Worm (Caenorhabditis elegans) whole organism, midembryonic: Measurements from ENCODE around the gene gta-1.

Source experiments
- T22C8.4 ChIP-seq: fragments of 200-800 bp; sonication (Bioruptor generic); IDR thresholded peaks from 2 replicates; pipeline ENCODE4 v1.3.6; 2022; ENCODE audit warnings: missing genetic modification characterization, missing compliant biosample characterization
- cog-1 ChIP-seq: sonication (generic microtip); optimal IDR thresholded peaks from 2 replicates; lab custom pipeline; 2016; ENCODE audit warnings: missing genetic modification characterization, missing compliant biosample characterization
- flt-1 ChIP-seq: fragments of 200-800 bp; sonication (Bioruptor generic); IDR thresholded peaks from 2 replicates; pipeline ENCODE4 v1.3.6; 2022; ENCODE audit warnings: missing genetic modification characterization, missing compliant biosample characterization
- klf-2 ChIP-seq: fragments of 200-800 bp; sonication (Bioruptor generic); conservative IDR thresholded peaks from 2 replicates; pipeline ENCODE4 v1.3.6; 2022; ENCODE audit warnings: missing genetic modification reagents, missing genetic modification characterization, missing compliant biosample characterization
- med-1 ChIP-seq: sonication (generic microtip); optimal IDR thresholded peaks from 2 replicates; lab custom pipeline; 2017; ENCODE audit warnings: missing genetic modification characterization, mild to moderate bottlenecking, missing compliant biosample characterization, antibody characterized with exemption, missing genetic modification reagents; ENCODE audit not compliant: insufficient read depth
- ref-1 ChIP-seq: fragments of 200-800 bp; sonication (Bioruptor generic); conservative IDR thresholded peaks from 2 replicates; pipeline ENCODE4 v1.3.6; 2022; ENCODE audit warnings: missing genetic modification reagents, missing genetic modification characterization, missing compliant biosample characterization
- tab-1 ChIP-seq: fragments of 200-800 bp; sonication (Bioruptor generic); IDR thresholded peaks from 2 replicates; pipeline ENCODE4 v1.3.6; 2022; ENCODE audit warnings: missing genetic modification characterization, missing compliant biosample characterization
- ztf-23 ChIP-seq: fragments of 200-800 bp; sonication (Bioruptor generic); IDR thresholded peaks from 2 replicates; pipeline ENCODE4 v1.3.6; 2022; ENCODE audit warnings: missing genetic modification reagents, missing genetic modification characterization, missing compliant biosample characterization
- ztf-29 ChIP-seq: fragments of 200-800 bp; sonication (Bioruptor generic); IDR thresholded peaks from 2 replicates; pipeline ENCODE4 v1.3.6; 2022; ENCODE audit warnings: missing genetic modification reagents, missing genetic modification characterization, missing compliant biosample characterization

Gene gta-1

ce11 chrIV:10180133-10180749, at the start of gene gta-1:
TSS of gene gta-1 (plus strand) at chrIV:10180660.
- TF ChIP-seq ref-1 (GFP tag; lab: Robert Waterston, UW) (no peak), ztf-29 (GFP tag; lab: Robert Waterston, UW) (no peak), T22C8.4 (GFP tag; lab: Robert Waterston, UW) (no peak), klf-2 (GFP tag; lab: Robert Waterston, UW) (no peak), tab-1 (GFP tag; lab: Robert Waterston, UW) (no peak), cog-1 (tag; lab: Kevin White, UChicago) (no peak), ztf-23 (GFP tag; lab: Robert Waterston, UW) (no peak), med-1 (GFP tag; lab: Kevin White, UChicago) (no peak), flt-1 (GFP tag; lab: Robert Waterston, UW) (no peak)

- no peak for TF ChIP-seq med-1 (GFP tag; lab: Kevin White, UChicago)
- no peak for TF ChIP-seq tab-1 (GFP tag; lab: Robert Waterston, UW)
- no peak for TF ChIP-seq ztf-23 (GFP tag; lab: Robert Waterston, UW)
- no peak for TF ChIP-seq cog-1 (tag; lab: Kevin White, UChicago)
- TF ChIP-seq flt-1 (GFP tag; lab: Robert Waterston, UW) = no peak
- TF ChIP-seq ztf-29 (GFP tag; lab: Robert Waterston, UW) = no peak
Observed at ce11 chrIV:10135817-10136216, 44.6 kb upstream of the gta-1 start, which contains the start of gene K08F4.5. TSS of gene K08F4.5 (minus strand) at chrIV:10135917.

- TF ChIP-seq tab-1 (GFP tag; lab: Robert Waterston, UW) = no peak
- TF ChIP-seq ztf-29 (GFP tag; lab: Robert Waterston, UW) = no peak
- no peak for TF ChIP-seq cog-1 (tag; lab: Kevin White, UChicago)
- no peak for TF ChIP-seq klf-2 (GFP tag; lab: Robert Waterston, UW)
- TF ChIP-seq ztf-23 (GFP tag; lab: Robert Waterston, UW) = no peak
- TF ChIP-seq T22C8.4 (GFP tag; lab: Robert Waterston, UW) = no peak
Observed at ce11 chrIV:10137804-10138203, 42.7 kb upstream of the gta-1 start, which contains the start of gene K08F4.12. TSS of gene K08F4.12 (plus strand) at chrIV:10138104.

ce11 chrIV:10140143-10140542, 40.3 kb upstream of the gta-1 start, which contains the start of gene gst-3:
TSS of gene gst-3 (minus strand) at chrIV:10140243.
- TF ChIP-seq klf-2 (GFP tag; lab: Robert Waterston, UW) (no peak), cog-1 (tag; lab: Kevin White, UChicago) (no peak), tab-1 (GFP tag; lab: Robert Waterston, UW) (no peak), ref-1 (GFP tag; lab: Robert Waterston, UW) (no peak), ztf-23 (GFP tag; lab: Robert Waterston, UW) (no peak), ztf-29 (GFP tag; lab: Robert Waterston, UW) (no peak), med-1 (GFP tag; lab: Kevin White, UChicago) (no peak), flt-1 (GFP tag; lab: Robert Waterston, UW) (no peak), T22C8.4 (GFP tag; lab: Robert Waterston, UW) (no peak)

- TF ChIP-seq ztf-23 (GFP tag; lab: Robert Waterston, UW) = no peak
- TF ChIP-seq klf-2 (GFP tag; lab: Robert Waterston, UW) = no peak
- no peak for TF ChIP-seq ztf-29 (GFP tag; lab: Robert Waterston, UW)
Observed at ce11 chrIV:10141930-10142505, 38.4 kb upstream of the gta-1 start, which contains the start of the genes gst-2, gst-4 and dhs-12. TSS of gene gst-2 (minus strand) at chrIV:10142061. TSS of gene gst-4 (plus strand) at chrIV:10142225. TSS of gene dhs-12 (plus strand) at chrIV:10142455.

- no peak for TF ChIP-seq tab-1 (GFP tag; lab: Robert Waterston, UW)
- no peak for TF ChIP-seq klf-2 (GFP tag; lab: Robert Waterston, UW)
- no peak for TF ChIP-seq ztf-23 (GFP tag; lab: Robert Waterston, UW)
- no peak for TF ChIP-seq T22C8.4 (GFP tag; lab: Robert Waterston, UW)
- no peak for TF ChIP-seq ztf-29 (GFP tag; lab: Robert Waterston, UW)
- no peak for TF ChIP-seq med-1 (GFP tag; lab: Kevin White, UChicago)
- no peak for TF ChIP-seq flt-1 (GFP tag; lab: Robert Waterston, UW)
- no peak for TF ChIP-seq ref-1 (GFP tag; lab: Robert Waterston, UW)
- no peak for TF ChIP-seq cog-1 (tag; lab: Kevin White, UChicago)
Observed at ce11 chrIV:10143640-10144039, 36.8 kb upstream of the gta-1 start, which contains the start of gene msp-38. TSS of gene msp-38 (minus strand) at chrIV:10143740.

- TF ChIP-seq flt-1 (GFP tag; lab: Robert Waterston, UW) (no peak), ztf-29 (GFP tag; lab: Robert Waterston, UW) (no peak), ref-1 (GFP tag; lab: Robert Waterston, UW) (no peak), T22C8.4 (GFP tag; lab: Robert Waterston, UW) (no peak), tab-1 (GFP tag; lab: Robert Waterston, UW) (no peak), ztf-23 (GFP tag; lab: Robert Waterston, UW) (no peak), klf-2 (GFP tag; lab: Robert Waterston, UW) (no peak), cog-1 (tag; lab: Kevin White, UChicago) (no peak), med-1 (GFP tag; lab: Kevin White, UChicago) (no peak)
Observed at ce11 chrIV:10144487-10144886, 36.0 kb upstream of the gta-1 start.

ce11 chrIV:10144909-10145308, 35.6 kb upstream of the gta-1 start:
- no peak for TF ChIP-seq ztf-29 (GFP tag; lab: Robert Waterston, UW)
- TF ChIP-seq ref-1 (GFP tag; lab: Robert Waterston, UW) = no peak
- TF ChIP-seq med-1 (GFP tag; lab: Kevin White, UChicago) = no peak
- no peak for TF ChIP-seq flt-1 (GFP tag; lab: Robert Waterston, UW)
- TF ChIP-seq cog-1 (tag; lab: Kevin White, UChicago) = no peak
- TF ChIP-seq tab-1 (GFP tag; lab: Robert Waterston, UW) = no peak
- no peak for TF ChIP-seq ztf-23 (GFP tag; lab: Robert Waterston, UW)
- TF ChIP-seq klf-2 (GFP tag; lab: Robert Waterston, UW) = no peak
- TF ChIP-seq T22C8.4 (GFP tag; lab: Robert Waterston, UW) = no peak
